Fruit fly (Drosophila melanogaster): Measurements from ENCODE around the gene rtet.
A peak's percentile ranks its signal among the peaks of the same experiment; 100 is the strongest.

The rtet gene

dm6 chr3R:21097631-21098117 lies 10.6 kb upstream of the rtet start, which contains the start of gene RhoGAP93B (continued):
- TF ChIP-seq CG4820 (GFP tag; optimal IDR thresholded peaks at IDR 0.05) (peak; percentile 56), CG6272 (GFP tag; IDR thresholded peaks at IDR 0.05) (peak; percentile 96), Dref (GFP tag; IDR thresholded peaks at IDR 0.05) (peak; percentile 88), CG9817 (tag; optimal IDR thresholded peaks at IDR 0.05) (peak; percentile 77), CG3995 (GFP tag; optimal IDR thresholded peaks at IDR 0.05) (peak; percentile 51), mam (GFP tag; optimal IDR thresholded peaks at IDR 0.05) (peak; percentile 91), CG3281 (GFP tag; optimal IDR thresholded peaks at IDR 0.05) (peak; percentile 74), CG9437 (GFP tag; optimal IDR thresholded peaks at IDR 0.05) (peak; percentile 37), Taf1 (GFP tag; IDR thresholded peaks at IDR 0.05) (peak; percentile 80), BEAF-32 (GFP tag; optimal IDR thresholded peaks at IDR 0.05) (peak; percentile 100), br (optimal IDR thresholded peaks at IDR 0.05) (no peak), sim (GFP tag; IDR thresholded peaks at IDR 0.05) (0 out of 2 replicates have a peak, but pooled peaks have one; percentile 26), CG12155 (GFP tag; optimal IDR thresholded peaks at IDR 0.05) (peak; percentile 79), CG12299 (tag; optimal IDR thresholded peaks at IDR 0.05) (peak; percentile 83), Dip2 (GFP tag; IDR thresholded peaks at IDR 0.05) (peak; percentile 15; the same call in 1 of the 2 replicates), ftz-f1 (GFP tag; optimal IDR thresholded peaks at IDR 0.05) (peak; percentile 64), unpg (GFP tag; optimal IDR thresholded peaks at IDR 0.05) (peak; percentile 65), Doc2 (GFP tag; IDR thresholded peaks at IDR 0.05) (no peak), CG13123 (GFP tag; optimal IDR thresholded peaks at IDR 0.05) (peak; percentile 58), CrebB (tag; optimal IDR thresholded peaks at IDR 0.05) (peak; percentile 56), da (GFP tag; optimal IDR thresholded peaks at IDR 0.05) (peak; percentile 74), CG18476 (GFP tag; optimal IDR thresholded peaks at IDR 0.05) (peak; percentile 80), gce (GFP tag; IDR thresholded peaks at IDR 0.05) (0 out of 3 replicates have a peak, but pooled peaks have one; percentile 48), Aef1 (GFP tag; IDR thresholded peaks at IDR 0.05) (peak; percentile 96), chm (GFP tag; IDR thresholded peaks at IDR 0.05) (peak; percentile 86), HHEX (GFP tag; optimal IDR thresholded peaks at IDR 0.05) (peak; percentile 36), Ssrp (tag; optimal IDR thresholded peaks at IDR 0.05) (peak; percentile 76), dmrt11E (tag; optimal IDR thresholded peaks at IDR 0.05) (peak; percentile 73), CG13296 (GFP tag; optimal IDR thresholded peaks at IDR 0.05) (peak; percentile 64), maf-S (GFP tag; optimal IDR thresholded peaks at IDR 0.05) (peak; percentile 60), Ravus (GFP tag; IDR thresholded peaks at IDR 0.05) (peak; percentile 81), sna (GFP tag; IDR thresholded peaks at IDR 0.05; ENCODE audit: partially characterized antibody) (peak; percentile 100), ac (GFP tag; optimal IDR thresholded peaks at IDR 0.05) (no peak), CG4282 (GFP tag; optimal IDR thresholded peaks at IDR 0.05) (peak; percentile 73), CG18599 (GFP tag; optimal IDR thresholded peaks at IDR 0.05) (peak; percentile 89), onecut (GFP tag; IDR thresholded peaks at IDR 0.05) (peak; percentile 76), CG32767 (GFP tag; IDR thresholded peaks at IDR 0.05) (peak; percentile 80; the same call in 1 of the 2 replicates), dysf (GFP tag; IDR thresholded peaks at IDR 0.05) (peak; percentile 88), Nf-YC (tag; optimal IDR thresholded peaks at IDR 0.05) (peak; percentile 77), cad (GFP tag; optimal IDR thresholded peaks at IDR 0.05) (no peak), CG11560 (tag; IDR thresholded peaks at IDR 0.05) (peak; percentile 81; the same call in 2 of the 3 replicates), ken (GFP tag; IDR thresholded peaks at IDR 0.05) (peak; percentile 83), CG4328 (GFP tag; optimal IDR thresholded peaks at IDR 0.05) (peak; percentile 71)
